Worm (Caenorhabditis elegans): ENCODE data around the gene H13N06.7.
"Not testable (repeated sequence)": the region's sequence is repeated elsewhere in the genome, so short reads cannot be mapped to it uniquely, and the experiment has no call there.

H13N06.7 gene

DNA sequence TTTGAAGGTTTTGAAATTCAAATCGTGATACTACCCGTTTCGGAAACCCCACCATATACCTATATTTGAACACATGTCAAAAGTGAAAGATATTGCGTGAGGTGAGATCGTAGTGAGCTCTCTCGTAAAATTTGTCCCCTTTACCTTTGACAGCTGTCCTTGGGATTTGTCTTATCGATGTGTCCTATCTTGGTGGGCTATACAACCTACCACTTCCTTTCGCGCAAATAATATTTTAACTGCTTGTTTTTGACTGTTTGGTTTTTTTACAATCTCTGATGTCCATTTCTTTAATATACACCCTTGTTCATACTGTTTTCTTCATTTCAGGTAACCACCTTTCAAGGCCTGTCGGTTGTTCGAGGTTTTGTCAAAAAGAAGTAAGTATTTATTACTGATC is 6.8 kb downstream of the H13N06.7 start, which contains the start of gene eat-20:
Gene eat-20 (plus strand): TSS at position 331 of the 400 bp plus-strand sequence.
- TF ChIP-seq aptf-2 (GFP tag; conservative IDR thresholded peaks at IDR 0.05) (no peak), nhr-179 (tag; optimal IDR thresholded peaks at IDR 0.05) (no peak), ztf-18 (tag; optimal IDR thresholded peaks at IDR 0.05) (no peak), tbp1 (GFP tag; optimal IDR thresholded peaks at IDR 0.05) (no peak), unc-62 (GFP tag; optimal IDR thresholded peaks at IDR 0.05) (no peak)

DNA sequence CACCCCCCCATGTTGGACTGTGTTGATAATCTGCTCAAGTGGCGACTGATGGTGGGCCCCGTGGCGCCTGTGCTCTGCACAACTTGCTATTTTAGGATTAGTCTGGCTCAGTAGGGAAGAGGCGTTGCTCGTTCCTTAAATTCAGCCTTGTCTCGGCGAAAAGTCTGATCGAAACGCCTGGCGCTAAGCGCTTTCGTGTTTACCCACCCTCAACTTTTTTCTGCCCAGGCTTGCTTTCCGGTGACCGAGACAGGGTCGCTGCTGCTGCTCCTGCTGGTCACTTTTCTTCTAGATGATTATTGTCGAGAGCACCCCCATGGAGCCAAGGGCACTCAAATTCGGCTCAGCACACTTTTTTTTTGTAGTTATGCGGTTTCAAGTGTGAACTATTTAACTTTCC is 11.6 kb downstream of the H13N06.7 start:
- TF ChIP-seq egl-18 (GFP tag; IDR thresholded peaks at IDR 0.05) (no peak), F37B4.10 (GFP tag; IDR thresholded peaks at IDR 0.05) (no peak), zfh-2 (GFP tag; conservative IDR thresholded peaks at IDR 0.05) (peak; percentile 53), dpff-1 (tag; optimal IDR thresholded peaks at IDR 0.05) (no peak)

DNA sequence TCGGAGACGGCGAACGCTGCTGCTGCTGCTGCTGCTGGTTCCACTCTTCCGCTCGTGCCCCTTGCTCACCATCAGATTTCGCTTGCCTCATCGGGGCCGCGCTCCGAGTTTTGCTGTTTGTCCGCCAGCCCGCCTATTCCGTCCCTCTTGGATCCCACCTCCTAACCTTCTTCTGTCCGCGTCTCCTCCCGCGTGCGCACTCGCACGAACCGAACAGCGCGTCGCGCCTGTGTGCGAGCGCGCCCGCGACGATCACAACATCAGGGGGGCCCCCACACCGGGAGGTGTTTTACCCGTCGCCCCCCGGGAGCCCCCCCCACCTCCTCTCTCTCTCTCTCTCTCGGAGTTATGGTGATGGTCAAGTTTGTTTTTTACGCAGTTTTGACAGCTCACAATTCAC is 12.9 kb downstream of the H13N06.7 start:
- TF ChIP-seq F37B4.10 (GFP tag; IDR thresholded peaks at IDR 0.05) (0 out of 2 replicates have a peak, but pooled peaks have one; percentile 60), aptf-3 (GFP tag; IDR thresholded peaks at IDR 0.05) (peak; percentile 51; the same call in 1 of the 2 replicates), F52B5.7 (tag; optimal IDR thresholded peaks at IDR 0.05) (peak; percentile 2), F23B12.7 (tag; optimal IDR thresholded peaks at IDR 0.05; ENCODE audit: insufficient read depth) (no peak), egrh-3 (GFP tag; IDR thresholded peaks at IDR 0.05) (peak; percentile 97), dox-1 (GFP tag; IDR thresholded peaks at IDR 0.05) (peak; percentile 34; the same call in 1 of the 2 replicates), mcd-1 (GFP tag; IDR thresholded peaks at IDR 0.05) (0 out of 2 replicates have a peak, but pooled peaks have one; percentile 37), ekl-4 (GFP tag; IDR thresholded peaks at IDR 0.05) (no peak), die-1 (tag; optimal IDR thresholded peaks at IDR 0.05) (no peak), zfh-2 (GFP tag; conservative IDR thresholded peaks at IDR 0.05) (peak; percentile 97), nfyb-1 (GFP tag; IDR thresholded peaks at IDR 0.05) (0 out of 2 replicates have a peak, but pooled peaks have one; percentile 31), hrde-1 (tag; optimal IDR thresholded peaks at IDR 0.05; ENCODE audit: borderline replicate concordance) (no peak)

DNA sequence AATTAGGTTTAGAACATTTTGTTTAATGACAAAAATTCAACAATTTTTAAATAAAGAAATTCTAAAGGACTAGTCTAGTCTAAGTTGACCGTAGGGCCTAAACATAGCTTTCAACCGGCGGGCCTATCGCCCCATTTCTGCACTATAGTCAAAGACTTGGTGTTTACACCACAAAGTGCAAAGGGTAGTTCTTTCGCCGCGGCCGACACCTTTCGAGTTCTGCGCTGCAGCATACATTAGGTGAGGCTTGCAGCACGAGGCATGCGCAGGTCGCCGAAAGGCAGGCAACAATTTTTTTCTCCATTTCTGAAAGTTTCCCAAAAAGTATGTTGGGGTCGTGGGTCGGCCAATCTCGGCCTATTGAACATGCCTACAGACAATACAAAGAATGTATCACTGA is 25.5 kb downstream of the H13N06.7 start:
- TF ChIP-seq snpc-4 (GFP tag; optimal IDR thresholded peaks at IDR 0.05) (peak; percentile 30), snpc-4 (tag; optimal IDR thresholded peaks at IDR 0.05) (peak in 2 of 4 experiments; percentile 56 to 78), F10E7.11 (tag; optimal IDR thresholded peaks at IDR 0.05) (no peak)

DNA sequence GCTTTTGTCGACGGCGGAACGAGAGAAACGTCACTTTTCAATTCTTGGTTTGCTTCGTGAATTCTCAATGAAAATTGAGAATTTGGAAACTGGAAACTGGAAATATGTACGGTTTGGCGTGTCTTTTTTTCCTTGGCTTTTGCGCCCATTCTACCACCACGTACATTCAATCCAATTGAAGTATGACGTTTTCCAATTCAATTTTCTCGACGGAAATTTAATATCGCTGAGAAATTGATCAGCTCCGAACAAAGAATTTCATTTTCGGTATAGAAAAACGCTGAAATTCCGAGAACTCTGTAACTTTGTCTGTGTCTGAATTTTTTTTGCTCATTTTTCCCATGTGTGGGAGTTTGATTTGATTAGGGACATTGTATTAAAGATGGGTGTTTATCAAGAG is 30.3 kb downstream of the H13N06.7 start:
- TF ChIP-seq hlh-12 (tag; optimal IDR thresholded peaks at IDR 0.05) = no peak
- TF ChIP-seq ztf-25 (GFP tag; IDR thresholded peaks at IDR 0.05) = no peak

DNA sequence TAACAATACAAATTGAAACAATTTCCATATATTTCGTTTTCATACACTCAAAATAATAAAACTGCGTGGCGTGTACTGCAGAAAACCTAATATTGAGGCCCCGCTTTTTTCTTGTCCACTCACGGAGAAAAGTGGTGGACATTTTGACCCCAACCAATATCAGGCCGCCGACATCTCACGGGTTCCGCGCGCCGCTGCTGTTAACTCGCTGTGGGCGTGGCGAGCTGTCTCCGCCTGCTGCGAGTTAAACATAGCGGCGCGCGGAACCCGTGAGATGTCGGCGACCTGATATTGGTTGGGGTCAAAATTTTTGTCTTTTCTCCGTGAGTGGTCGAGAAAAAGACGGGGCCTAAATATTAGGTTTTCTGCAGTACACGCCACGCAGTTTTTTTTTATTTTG is 30.9 kb downstream of the H13N06.7 start:
- not testable (repeated sequence) for TF ChIP-seq snpc-4 (GFP tag; optimal IDR thresholded peaks at IDR 0.05)
- peak in 2 of 4 experiments; percentile 86 to 89 for TF ChIP-seq snpc-4 (tag; optimal IDR thresholded peaks at IDR 0.05)

DNA sequence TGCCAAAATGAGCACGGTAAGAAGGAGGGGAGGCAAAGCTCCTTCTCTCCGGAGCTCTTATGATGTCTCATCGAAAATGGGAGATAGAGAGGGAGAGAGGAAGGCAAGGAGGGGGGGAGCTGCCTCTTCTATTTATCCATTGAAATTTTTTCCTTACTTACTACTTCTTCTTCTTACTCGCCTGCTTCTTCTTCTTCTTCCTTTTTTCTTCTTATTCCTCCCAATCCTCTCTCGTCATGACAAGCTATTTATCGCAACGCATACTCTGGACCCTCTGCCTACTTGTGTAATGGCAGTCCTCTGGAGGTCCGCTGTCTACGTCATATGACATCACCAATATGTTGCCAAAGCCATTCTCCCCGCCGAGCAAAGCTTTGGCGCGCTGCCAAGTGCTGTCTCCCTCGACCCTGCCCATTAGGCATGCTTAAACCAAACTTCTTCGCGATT is 32.3 kb downstream of the H13N06.7 start:
- TF ChIP-seq tbp1 (GFP tag; optimal IDR thresholded peaks at IDR 0.05) (no peak), cebp-1 (GFP tag; IDR thresholded peaks at IDR 0.05) (no peak), cebp-1 (tag; optimal IDR thresholded peaks at IDR 0.05) (peak; percentile 48), nhr-90 (tag; optimal IDR thresholded peaks at IDR 0.05) (no peak), zfh-2 (GFP tag; conservative IDR thresholded peaks at IDR 0.05) (peak; percentile 84), rec-8 (tag; optimal IDR thresholded peaks at IDR 0.05) (no peak), ztf-22 (GFP tag; optimal IDR thresholded peaks at IDR 0.05) (no peak), athp-1 (tag; optimal IDR thresholded peaks at IDR 0.05) (peak; percentile 8), lsl-1 (GFP tag; optimal IDR thresholded peaks at IDR 0.05) (no peak), B0336.3 (GFP tag; IDR thresholded peaks at IDR 0.05) (peak; percentile 25; the same call in 1 of the 2 replicates), D2030.7 (GFP tag; IDR thresholded peaks at IDR 0.05) (no peak), sptf-2 (GFP tag; optimal IDR thresholded peaks at IDR 0.05) (no peak), dpff-1 (tag; optimal IDR thresholded peaks at IDR 0.05) (no peak), snpc-4 (GFP tag; optimal IDR thresholded peaks at IDR 0.05) (no peak), snpc-4 (tag; optimal IDR thresholded peaks at IDR 0.05) (peak in 1 of 4 experiments; percentile 23), nhr-120 (GFP tag; IDR thresholded peaks at IDR 0.05) (no peak), gei-17 (GFP tag; optimal IDR thresholded peaks at IDR 0.05) (peak; percentile 36), F52B5.7 (tag; optimal IDR thresholded peaks at IDR 0.05) (no peak), egl-18 (GFP tag; IDR thresholded peaks at IDR 0.05) (no peak), ztf-25 (GFP tag; IDR thresholded peaks at IDR 0.05) (no peak), K11D2.4 (GFP tag; IDR thresholded peaks at IDR 0.05) (peak; percentile 75)
